In the genomic region with DNA sequence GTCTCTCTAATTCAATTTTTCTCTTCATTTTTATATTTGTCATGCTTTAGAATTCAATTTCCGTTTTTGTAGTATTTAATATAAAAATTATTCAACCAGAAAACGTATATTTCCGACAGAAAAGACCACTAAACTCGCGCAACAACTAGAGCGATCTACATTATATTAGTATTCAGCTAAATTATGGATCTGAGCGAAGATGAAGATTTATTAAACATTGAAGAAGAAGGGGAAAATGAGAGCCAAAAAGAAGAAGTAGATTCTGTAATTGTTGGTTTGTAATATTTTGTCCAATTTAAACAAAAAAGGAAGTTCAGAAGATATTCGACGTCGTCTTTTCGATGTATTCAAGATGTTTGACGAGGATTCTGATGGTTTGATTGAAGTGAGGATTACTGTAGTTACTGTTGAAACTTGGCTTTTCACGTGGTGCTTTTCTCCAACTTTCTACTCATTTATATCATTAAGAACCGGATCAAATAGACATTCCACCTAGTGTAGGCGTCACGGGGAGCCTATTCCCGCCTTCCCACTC, we compare ENCODE assay signal across 5 worm cellular contexts.
TF ChIP-seq lines count a peak whose summit lies in the region.

A gene (plus strand): TSS at position 184 of the 535 bp plus-strand sequence.

TF ChIP-seq in whole organism, L1 larva, 84 proteins besides CTCF, POLR2A, EP300 and RAD21:
- TF ChIP-seq nhr-28 (tag; optimal IDR thresholded peaks at IDR 0.05; lab: Kevin White, UChicago) (no peak), ztf-4 (tag; optimal IDR thresholded peaks at IDR 0.05; lab: Kevin White, UChicago) (peak; percentile 35), aly-2 (tag; optimal IDR thresholded peaks at IDR 0.05; lab: Kevin White, UChicago) (peak; percentile 10), swsn-7 (tag; optimal IDR thresholded peaks at IDR 0.05; lab: Kevin White, UChicago) (no peak), nhr-71 (tag; optimal IDR thresholded peaks at IDR 0.05; lab: Kevin White, UChicago) (peak; percentile 5), egl-13 (tag; optimal IDR thresholded peaks at IDR 0.05; lab: Kevin White, UChicago) (peak; percentile 1), zip-4 (GFP tag; optimal IDR thresholded peaks at IDR 0.05; lab: Kevin White, UChicago) (no peak), lsy-2 (tag; optimal IDR thresholded peaks at IDR 0.05; lab: Kevin White, UChicago) (peak in 1 of 2 experiments; percentile 24), fkh-8 (tag; optimal IDR thresholded peaks at IDR 0.05; lab: Kevin White, UChicago) (peak; percentile 2)

TF ChIP-seq in whole organism, L2 larva, 48 proteins besides CTCF, POLR2A, EP300 and RAD21:
- TF ChIP-seq lsy-2 (tag; optimal IDR thresholded peaks at IDR 0.05; lab: Kevin White, UChicago) = peak in 1 of 2 experiments; percentile 30
- no peak for TF ChIP-seq zag-1 (tag; optimal IDR thresholded peaks at IDR 0.05; lab: Kevin White, UChicago)
- peak; percentile 24 for TF ChIP-seq sma-3 (GFP tag; optimal IDR thresholded peaks at IDR 0.05; lab: Kevin White, UChicago)
TF ChIP-seq in whole organism, L2 larva: peak in this region for 2.

TF ChIP-seq in whole organism, L3 larva, 47 proteins besides CTCF, POLR2A, EP300 and RAD21 (continues in another document):
- TF ChIP-seq nhr-67 (tag; optimal IDR thresholded peaks at IDR 0.05; lab: Kevin White, UChicago) (no peak), unc-39 (tag; optimal IDR thresholded peaks at IDR 0.05; lab: Kevin White, UChicago) (no peak), jun-1 (tag; optimal IDR thresholded peaks at IDR 0.05; lab: Kevin White, UChicago) (no peak), fos-1 (tag; optimal IDR thresholded peaks at IDR 0.05; lab: Kevin White, UChicago) (no peak), ama-1 (optimal IDR thresholded peaks at IDR 0.05; lab: Kevin White, UChicago) (peak; percentile 46), tbx-2 (tag; optimal IDR thresholded peaks at IDR 0.05; lab: Kevin White, UChicago) (peak; percentile 27), mml-1 (tag; optimal IDR thresholded peaks at IDR 0.05; lab: Kevin White, UChicago) (no peak), pqm-1 (tag; optimal IDR thresholded peaks at IDR 0.05; lab: Kevin White, UChicago) (no peak), nfya-1 (tag; optimal IDR thresholded peaks at IDR 0.05; lab: Kevin White, UChicago; ENCODE audit: insufficient read depth) (no peak), nhr-11 (tag; optimal IDR thresholded peaks at IDR 0.05; lab: Kevin White, UChicago) (no peak), hmg-11 (tag; optimal IDR thresholded peaks at IDR 0.05; lab: Kevin White, UChicago) (no peak), aly-2 (tag; optimal IDR thresholded peaks at IDR 0.05; lab: Kevin White, UChicago) (no peak), daf-12 (tag; optimal IDR thresholded peaks at IDR 0.05; lab: Kevin White, UChicago) (no peak), zag-1 (tag; optimal IDR thresholded peaks at IDR 0.05; lab: Kevin White, UChicago) (no peak), egl-27 (tag; optimal IDR thresholded peaks at IDR 0.05; lab: Kevin White, UChicago) (no peak), ceh-28 (tag; optimal IDR thresholded peaks at IDR 0.05; lab: Kevin White, UChicago) (peak; percentile 30), mdl-1 (tag; optimal IDR thresholded peaks at IDR 0.05; lab: Kevin White, UChicago) (no peak), skn-1 (tag; optimal IDR thresholded peaks at IDR 0.05; lab: Kevin White, UChicago) (no peak), nhr-23 (tag; optimal IDR thresholded peaks at IDR 0.05; lab: Kevin White, UChicago) (no peak), lsy-12 (tag; optimal IDR thresholded peaks at IDR 0.05; lab: Kevin White, UChicago) (peak; percentile 12), nhr-237 (tag; optimal IDR thresholded peaks at IDR 0.05; lab: Kevin White, UChicago) (no peak), nhr-76 (tag; optimal IDR thresholded peaks at IDR 0.05; lab: Kevin White, UChicago) (no peak), ZK546.5 (tag; optimal IDR thresholded peaks at IDR 0.05; lab: Kevin White, UChicago) (no peak), lin-39 (tag; optimal IDR thresholded peaks at IDR 0.05; lab: Kevin White, UChicago) (no peak), pha-4 (tag; optimal IDR thresholded peaks at IDR 0.05; lab: Kevin White, UChicago) (peak; percentile 1), fkh-10 (GFP tag; optimal IDR thresholded peaks at IDR 0.05; lab: Kevin White, UChicago) (peak; percentile 1)

TF ChIP-seq in whole organism, L4 larva, 104 proteins besides CTCF, POLR2A, EP300 and RAD21 (continues in another document):
- TF ChIP-seq mdl-1 (tag; optimal IDR thresholded peaks at IDR 0.05; lab: Kevin White, UChicago) = no peak
- peak; percentile 15 for TF ChIP-seq Y5F2A.4 (GFP tag; optimal IDR thresholded peaks at IDR 0.05; lab: Kevin White, UChicago)
- TF ChIP-seq snpc-1.2 (GFP tag; IDR thresholded peaks at IDR 0.05; lab: Robert Waterston, UW) = no peak
- TF ChIP-seq dpl-1 (GFP tag; optimal IDR thresholded peaks at IDR 0.05; lab: Kevin White, UChicago) = no peak
- TF ChIP-seq mep-1 (tag; optimal IDR thresholded peaks at IDR 0.05; lab: Kevin White, UChicago) = peak; percentile 31
- peak; percentile 48 for TF ChIP-seq nhr-102 (tag; optimal IDR thresholded peaks at IDR 0.05; lab: Kevin White, UChicago)
- TF ChIP-seq aha-1 (tag; lab: Kevin White, UChicago) = peak; percentile 0
- TF ChIP-seq daf-16 (GFP tag; optimal IDR thresholded peaks at IDR 0.05; lab: Kevin White, UChicago) = no peak
- peak; percentile 2 for TF ChIP-seq daf-16 (tag; optimal IDR thresholded peaks at IDR 0.05; lab: Kevin White, UChicago)
- TF ChIP-seq T26A8.4 (GFP tag; IDR thresholded peaks at IDR 0.05; lab: Robert Waterston, UW) = peak; percentile 70
- TF ChIP-seq dve-1 (tag; optimal IDR thresholded peaks at IDR 0.05; lab: Kevin White, UChicago; ENCODE audit: insufficient read depth) = peak; percentile 43
- TF ChIP-seq nhr-48 (tag; optimal IDR thresholded peaks at IDR 0.05; lab: Kevin White, UChicago) = peak; percentile 30
- TF ChIP-seq mxl-3 (GFP tag; optimal IDR thresholded peaks at IDR 0.05; lab: Kevin White, UChicago) = no peak
- TF ChIP-seq lin-29 (GFP tag; IDR thresholded peaks at IDR 0.05; lab: Robert Waterston, UW) = no peak
- peak; percentile 3 for TF ChIP-seq hlh-30 (tag; optimal IDR thresholded peaks at IDR 0.05; lab: Kevin White, UChicago; ENCODE audit: insufficient read depth)
- TF ChIP-seq hmg-1.1 (GFP tag; IDR thresholded peaks at IDR 0.05; lab: Robert Waterston, UW) = peak; percentile 33; the same call in 1 of the 2 replicates
- 0 out of 2 replicates have a peak, but pooled peaks have one; percentile 52 for TF ChIP-seq tra-1 (GFP tag; IDR thresholded peaks at IDR 0.05; lab: Robert Waterston, UW)
- TF ChIP-seq nhr-77 (tag; optimal IDR thresholded peaks at IDR 0.05; lab: Kevin White, UChicago) = peak; percentile 2
- peak; percentile 67 for TF ChIP-seq fkh-10 (GFP tag; optimal IDR thresholded peaks at IDR 0.05; lab: Kevin White, UChicago)
- 0 out of 2 replicates have a peak, but pooled peaks have one; percentile 20 for TF ChIP-seq lin-38 (GFP tag; IDR thresholded peaks at IDR 0.05; lab: Robert Waterston, UW)
- peak; percentile 26 for TF ChIP-seq spr-3 (GFP tag; optimal IDR thresholded peaks at IDR 0.05; lab: Kevin White, UChicago)
- peak; percentile 59; the same call in 1 of the 2 replicates for TF ChIP-seq nhr-42 (GFP tag; IDR thresholded peaks at IDR 0.05; lab: Robert Waterston, UW)
- no peak for TF ChIP-seq set-16 (GFP tag; IDR thresholded peaks at IDR 0.05; lab: Robert Waterston, UW)
- TF ChIP-seq saeg-2 (GFP tag; IDR thresholded peaks at IDR 0.05; lab: Robert Waterston, UW) = 0 out of 2 replicates have a peak, but pooled peaks have one; percentile 42
- peak; percentile 17 for TF ChIP-seq nhr-111 (GFP tag; optimal IDR thresholded peaks at IDR 0.05; lab: Kevin White, UChicago)

TF ChIP-seq in whole organism, young adult, 124 proteins besides CTCF, POLR2A, EP300 and RAD21:
- 0 out of 2 replicates have a peak, but pooled peaks have one; percentile 29 for TF ChIP-seq ekl-4 (GFP tag; IDR thresholded peaks at IDR 0.05; lab: Robert Waterston, UW)
- TF ChIP-seq nfyb-1 (GFP tag; IDR thresholded peaks at IDR 0.05; lab: Robert Waterston, UW) = no peak
- no peak for TF ChIP-seq Y95B8A.8 (GFP tag; IDR thresholded peaks at IDR 0.05; lab: Robert Waterston, UW)
- TF ChIP-seq ztf-26 (tag; optimal IDR thresholded peaks at IDR 0.05; lab: Kevin White, UChicago) = peak; percentile 55
- TF ChIP-seq ama-1 (optimal IDR thresholded peaks at IDR 0.05; lab: Kevin White, UChicago) = no peak
- peak in 1 of 2 experiments; percentile 61 for TF ChIP-seq ama-1 (GFP tag; optimal IDR thresholded peaks at IDR 0.05; lab: Kevin White, UChicago)
- TF ChIP-seq K12H6.12 (tag; optimal IDR thresholded peaks at IDR 0.05; lab: Kevin White, UChicago) = no peak
- peak; percentile 53 for TF ChIP-seq repo-1 (tag; optimal IDR thresholded peaks at IDR 0.05; lab: Kevin White, UChicago)
- TF ChIP-seq lin-40 (tag; optimal IDR thresholded peaks at IDR 0.05; lab: Kevin White, UChicago) = peak; percentile 18
- no peak for TF ChIP-seq ztf-6 (GFP tag; IDR thresholded peaks at IDR 0.05; lab: Robert Waterston, UW)
- TF ChIP-seq dpff-1 (tag; optimal IDR thresholded peaks at IDR 0.05; lab: Kevin White, UChicago) = peak; percentile 3
- TF ChIP-seq ceh-91 (GFP tag; IDR thresholded peaks at IDR 0.05; lab: Robert Waterston, UW) = 0 out of 2 replicates have a peak, but pooled peaks have one; percentile 11
- peak; percentile 15 for TF ChIP-seq ZK185.1 (tag; optimal IDR thresholded peaks at IDR 0.05; lab: Kevin White, UChicago; ENCODE audit: poor library complexity, severe bottlenecking)
- TF ChIP-seq chd-7 (tag; optimal IDR thresholded peaks at IDR 0.05; lab: Kevin White, UChicago) = peak; percentile 24
TF ChIP-seq in whole organism, young adult: peak in this region for 9.
